Worm (Caenorhabditis elegans): ENCODE measurements around the gene zmp-3.

zmp-3 gene

ce11 chrV:2863033-2863432 lies 46.4 kb downstream of the zmp-3 start, which contains the start of gene srh-272:
Gene srh-272, plus strand, starts transcription at chrV:2863333.
- no peak for TF ChIP-seq ceh-16 (tag; optimal IDR thresholded peaks at IDR 0.05)
- no peak for TF ChIP-seq skn-1 (tag; optimal IDR thresholded peaks at IDR 0.05)
- TF ChIP-seq tbx-2 (tag; optimal IDR thresholded peaks at IDR 0.05), result no peak
- no peak for TF ChIP-seq ceh-9 (tag; optimal IDR thresholded peaks at IDR 0.05)
- TF ChIP-seq nhr-12 (tag; optimal IDR thresholded peaks at IDR 0.05), result no peak
- TF ChIP-seq jun-1 (tag; optimal IDR thresholded peaks at IDR 0.05), result no peak
- no peak for TF ChIP-seq ztf-4 (tag; optimal IDR thresholded peaks at IDR 0.05)
- TF ChIP-seq fos-1 (tag; optimal IDR thresholded peaks at IDR 0.05), result no peak
- no peak for TF ChIP-seq snpc-4 (tag; optimal IDR thresholded peaks at IDR 0.05)
- no peak for TF ChIP-seq lin-15B (tag; optimal IDR thresholded peaks at IDR 0.05)
- no peak for TF ChIP-seq elt-2 (tag; optimal IDR thresholded peaks at IDR 0.05)
- TF ChIP-seq egl-27 (tag; optimal IDR thresholded peaks at IDR 0.05), result no peak
- TF ChIP-seq daf-12 (tag; optimal IDR thresholded peaks at IDR 0.05), result no peak
- no peak for TF ChIP-seq ceh-28 (tag; optimal IDR thresholded peaks at IDR 0.05)
- no peak for TF ChIP-seq mml-1 (tag; optimal IDR thresholded peaks at IDR 0.05)
- TF ChIP-seq zag-1 (tag; optimal IDR thresholded peaks at IDR 0.05), result no peak
- TF ChIP-seq nhr-237 (tag; optimal IDR thresholded peaks at IDR 0.05), result no peak

DNA sequence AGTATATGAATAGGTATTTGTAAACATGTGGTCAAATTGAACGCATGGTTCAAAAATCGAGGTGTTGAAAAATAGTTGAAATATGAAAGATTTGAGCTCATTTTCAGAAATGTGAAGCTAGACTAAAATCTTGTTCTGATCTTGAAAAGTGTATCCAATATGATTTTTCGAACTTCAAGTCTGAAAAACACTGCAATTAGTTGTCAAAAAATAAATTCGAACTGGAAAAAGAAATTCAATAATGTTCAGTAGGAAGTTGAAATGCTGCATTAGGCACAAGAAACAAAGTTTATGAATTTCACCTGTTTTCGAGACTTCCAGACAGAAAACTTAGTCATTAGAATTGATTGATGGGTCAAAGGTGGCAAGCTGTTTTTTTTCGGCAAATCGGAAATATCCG lies 47.9 kb downstream of the zmp-3 start, which contains the start of gene srh-270:
Gene srh-270, minus strand, starts transcription at position 101 of the 400 bp plus-strand sequence.
- TF ChIP-seq ZK546.5 (tag; optimal IDR thresholded peaks at IDR 0.05), result no peak
- TF ChIP-seq R02D3.7 (tag; optimal IDR thresholded peaks at IDR 0.05), result no peak
- no peak for TF ChIP-seq ama-1 (optimal IDR thresholded peaks at IDR 0.05)
- TF ChIP-seq ceh-82 (tag; optimal IDR thresholded peaks at IDR 0.05), result no peak
- no peak for TF ChIP-seq nhr-23 (tag; optimal IDR thresholded peaks at IDR 0.05)
- no peak for TF ChIP-seq snpc-4 (tag; optimal IDR thresholded peaks at IDR 0.05)
- no peak for TF ChIP-seq pqm-1 (tag; optimal IDR thresholded peaks at IDR 0.05)
- TF ChIP-seq unc-62 (GFP tag; optimal IDR thresholded peaks at IDR 0.05), result no peak
- TF ChIP-seq skn-1 (tag; optimal IDR thresholded peaks at IDR 0.05), result no peak
- no peak for TF ChIP-seq zag-1 (tag; optimal IDR thresholded peaks at IDR 0.05)
- TF ChIP-seq tbx-2 (tag; optimal IDR thresholded peaks at IDR 0.05), result no peak

- TF ChIP-seq nhr-67 (tag; optimal IDR thresholded peaks at IDR 0.05), result no peak
- TF ChIP-seq eor-1 (tag; optimal IDR thresholded peaks at IDR 0.05), result no peak
- TF ChIP-seq nhr-11 (tag; optimal IDR thresholded peaks at IDR 0.05), result no peak
- TF ChIP-seq egl-5 (tag; optimal IDR thresholded peaks at IDR 0.05), result no peak
- no peak for TF ChIP-seq egl-27 (tag; optimal IDR thresholded peaks at IDR 0.05)
- TF ChIP-seq ceh-16 (tag; optimal IDR thresholded peaks at IDR 0.05), result no peak
- no peak for TF ChIP-seq nhr-12 (tag; optimal IDR thresholded peaks at IDR 0.05)
- TF ChIP-seq nhr-23 (tag; optimal IDR thresholded peaks at IDR 0.05), result no peak
- TF ChIP-seq nfya-1 (tag; optimal IDR thresholded peaks at IDR 0.05; ENCODE audit: insufficient read depth), result no peak
- no peak for TF ChIP-seq elt-1 (tag; optimal IDR thresholded peaks at IDR 0.05)
- no peak for TF ChIP-seq unc-39 (tag; optimal IDR thresholded peaks at IDR 0.05)
- TF ChIP-seq fkh-10 (GFP tag; optimal IDR thresholded peaks at IDR 0.05), result no peak
- no peak for TF ChIP-seq ztf-11 (tag; optimal IDR thresholded peaks at IDR 0.05)
- TF ChIP-seq mml-1 (tag; optimal IDR thresholded peaks at IDR 0.05), result no peak
- no peak for TF ChIP-seq nhr-237 (tag; optimal IDR thresholded peaks at IDR 0.05)
- no peak for TF ChIP-seq aly-2 (tag; optimal IDR thresholded peaks at IDR 0.05)
- no peak for TF ChIP-seq lsy-12 (tag; optimal IDR thresholded peaks at IDR 0.05)
- no peak for TF ChIP-seq ceh-9 (tag; optimal IDR thresholded peaks at IDR 0.05)
These were observed 49.7 kb downstream of the zmp-3 start, which contains the start of gene srj-54 for ce11 chrV:2859738-2860137. Gene srj-54, minus strand, starts transcription at chrV:2859838.

- TF ChIP-seq ztf-4 (tag; optimal IDR thresholded peaks at IDR 0.05), result no peak
- TF ChIP-seq snpc-4 (tag; optimal IDR thresholded peaks at IDR 0.05), result no peak
- no peak for TF ChIP-seq lin-15B (tag; optimal IDR thresholded peaks at IDR 0.05)
- TF ChIP-seq skn-1 (tag; optimal IDR thresholded peaks at IDR 0.05), result no peak
These were observed 51.6 kb downstream of the zmp-3 start, which contains the start of gene srj-55 for ce11 chrV:2857842-2858241. Gene srj-55, minus strand, starts transcription at chrV:2857942.
